Worm (Caenorhabditis elegans): ENCODE measurements around the gene grsp-1.
A peak's percentile ranks its signal among the peaks of the same experiment; 100 is the strongest.

Gene grsp-1

ce11 chrV:19643015-19643414, 33.7 kb downstream of the grsp-1 start (continued):
- TF ChIP-seq hlh-30 (tag; optimal IDR thresholded peaks at IDR 0.05; ENCODE audit: insufficient read depth) (peak; percentile 68), nhr-48 (tag; optimal IDR thresholded peaks at IDR 0.05) (peak; percentile 81), lin-39 (tag; optimal IDR thresholded peaks at IDR 0.05) (no peak)

ce11 chrV:19643903-19644302, 34.6 kb downstream of the grsp-1 start, which contains the start of the genes Y43F8C.7 and mrps-28:
Gene Y43F8C.7 (minus strand): TSS chrV:19644030.
Gene mrps-28 (plus strand): TSS chrV:19644239.
- TF ChIP-seq mes-2 (tag; optimal IDR thresholded peaks at IDR 0.05; ENCODE audit: poor library complexity, severe bottlenecking), result peak; percentile 58
- no peak for TF ChIP-seq aha-1 (tag)
- no peak for TF ChIP-seq snpc-4 (tag; optimal IDR thresholded peaks at IDR 0.05)
- TF ChIP-seq unc-39 (tag; optimal IDR thresholded peaks at IDR 0.05), result no peak
- no peak for TF ChIP-seq nhr-28 (tag; optimal IDR thresholded peaks at IDR 0.05)
- TF ChIP-seq lim-7 (GFP tag; IDR thresholded peaks at IDR 0.05), result no peak
- TF ChIP-seq nhr-48 (tag; optimal IDR thresholded peaks at IDR 0.05), result no peak
- TF ChIP-seq ctbp-1 (GFP tag; IDR thresholded peaks at IDR 0.05), result no peak
- TF ChIP-seq ceh-44 (GFP tag; IDR thresholded peaks at IDR 0.05), result no peak
- TF ChIP-seq hlh-30 (tag; optimal IDR thresholded peaks at IDR 0.05; ENCODE audit: insufficient read depth), result no peak
- TF ChIP-seq egl-43 (GFP tag; IDR thresholded peaks at IDR 0.05), result no peak
- TF ChIP-seq dmd-9 (GFP tag; IDR thresholded peaks at IDR 0.05), result no peak
- TF ChIP-seq ceh-32 (tag; optimal IDR thresholded peaks at IDR 0.05; ENCODE audit: poor library complexity), result no peak
- no peak for TF ChIP-seq madf-9 (GFP tag; conservative IDR thresholded peaks at IDR 0.05)
- no peak for TF ChIP-seq jun-1 (tag; optimal IDR thresholded peaks at IDR 0.05)
- TF ChIP-seq snpc-1.2 (GFP tag; IDR thresholded peaks at IDR 0.05), result no peak
- peak; percentile 31 for TF ChIP-seq dve-1 (tag; optimal IDR thresholded peaks at IDR 0.05; ENCODE audit: insufficient read depth)
- peak; percentile 9 for TF ChIP-seq mep-1 (tag; optimal IDR thresholded peaks at IDR 0.05)
- no peak for TF ChIP-seq nhr-6 (tag; optimal IDR thresholded peaks at IDR 0.05)
- peak; percentile 42 for TF ChIP-seq ceh-28 (tag; optimal IDR thresholded peaks at IDR 0.05)
- TF ChIP-seq arid-1 (GFP tag; conservative IDR thresholded peaks at IDR 0.05), result no peak
- 0 out of 2 replicates have a peak, but pooled peaks have one; percentile 15 for TF ChIP-seq dmd-6 (GFP tag; IDR thresholded peaks at IDR 0.05)
- TF ChIP-seq T20F7.1 (GFP tag; optimal IDR thresholded peaks at IDR 0.05), result no peak
- TF ChIP-seq hmg-1.1 (GFP tag; IDR thresholded peaks at IDR 0.05), result 0 out of 2 replicates have a peak, but pooled peaks have one; percentile 10
- no peak for TF ChIP-seq mxl-2 (GFP tag; conservative IDR thresholded peaks at IDR 0.05)
- TF ChIP-seq daf-8 (GFP tag; IDR thresholded peaks at IDR 0.05), result no peak
- TF ChIP-seq nhr-11 (tag; optimal IDR thresholded peaks at IDR 0.05), result peak; percentile 5
- TF ChIP-seq dpl-1 (GFP tag; optimal IDR thresholded peaks at IDR 0.05), result peak; percentile 55
- no peak for TF ChIP-seq zfp-3 (GFP tag; conservative IDR thresholded peaks at IDR 0.05)
- TF ChIP-seq zip-2 (tag; optimal IDR thresholded peaks at IDR 0.05), result no peak
- TF ChIP-seq ztf-7 (tag; optimal IDR thresholded peaks at IDR 0.05), result no peak
- TF ChIP-seq daf-16 (GFP tag; optimal IDR thresholded peaks at IDR 0.05), result no peak
- TF ChIP-seq daf-16 (tag; optimal IDR thresholded peaks at IDR 0.05), result peak; percentile 25
- TF ChIP-seq lsy-2 (tag; optimal IDR thresholded peaks at IDR 0.05), result peak; percentile 85 to 98
- TF ChIP-seq D1046.2 (GFP tag; IDR thresholded peaks at IDR 0.05), result no peak
- TF ChIP-seq tra-1 (GFP tag; IDR thresholded peaks at IDR 0.05), result no peak

ce11 chrV:19645572-19646155, 36.4 kb downstream of the grsp-1 start, which contains the start of gene Y43F8C.9:
Gene Y43F8C.9 (plus strand): TSS chrV:19646105.
- TF ChIP-seq skn-1 (tag; optimal IDR thresholded peaks at IDR 0.05), result no peak
- TF ChIP-seq lin-38 (GFP tag; IDR thresholded peaks at IDR 0.05), result peak; percentile 45

All from whole organism, L4 larva.